Worm (Caenorhabditis elegans) whole organism, L4 larva: Measurements from ENCODE around the gene natb-1.

Source experiments
- T20F7.1 ChIP-seq: fragments of 200-800 bp; sonication (Bioruptor generic); optimal IDR thresholded peaks from 2 replicates; lab custom pipeline; 2018; ENCODE audit warnings: mild to moderate bottlenecking, missing genetic modification characterization, missing compliant biosample characterization
- ceh-20 ChIP-seq: fragments of 200-800 bp; sonication (Bioruptor generic); IDR thresholded peaks from 2 replicates; pipeline ENCODE4 v1.3.6; 2022; ENCODE audit warnings: missing genetic modification reagents, missing genetic modification characterization, missing compliant biosample characterization
- skn-1 ChIP-seq: fragments of 150-350 bp; optimal IDR thresholded peaks from 2 replicates; lab custom pipeline; 2014; ENCODE audit warnings: missing biosample characterization, missing genetic modification characterization
- snpc-4 ChIP-seq: fragments of 150-350 bp; optimal IDR thresholded peaks from 2 replicates; lab custom pipeline; 2014; ENCODE audit warnings: missing biosample characterization, missing genetic modification characterization
- unc-62 ChIP-seq, 3 experiments: fragments of 150-350 bp in 1 of 3; sonication (generic microtip); optimal IDR thresholded peaks in 2 of 3; peaks in 1 of 3; 1 replicate in 1 of 3; 2 replicates in 2 of 3; lab custom pipeline; 2014 to 2017; ENCODE audit warnings: missing biosample characterization in 3 of 3, missing genetic modification characterization in 3 of 3, missing genetic modification reagents in 3 of 3, missing genotype in 1 of 3

ce11 chrV:7937152-7937551 lies 46.1 kb downstream of the natb-1 start, which contains the start of gene srsx-3:
- TF ChIP-seq T20F7.1 (GFP tag; lab: Kevin White, UChicago) (no peak), unc-62 (GFP tag; optimal IDR thresholded peaks at IDR 0.05 in 1 of 2; lab: Kevin White, UChicago) (peak in 1 of 2 experiments; percentile 34), unc-62 (tag; optimal IDR thresholded peaks at IDR 0.05; lab: Kevin White, UChicago) (no peak), snpc-4 (tag; lab: Kevin White, UChicago) (no peak), skn-1 (tag; lab: Kevin White, UChicago) (no peak), ceh-20 (GFP tag; lab: Robert Waterston, UW) (no peak)
